Fruit fly (Drosophila melanogaster) whole organism, embryonic: ENCODE data around the gene CG18749.
A peak's percentile ranks its signal among the peaks of the same experiment; 100 is the strongest.

Experiments used
- BEAF-32 ChIP-seq: fragments of 200-800 bp; sonication (Bioruptor generic); optimal IDR thresholded peaks from 3 replicates; lab custom pipeline; 2017; ENCODE audit warnings: missing biosample characterization, missing genetic modification characterization, mild to moderate bottlenecking, moderate library complexity, missing genetic modification reagents
- CG10267 ChIP-seq: fragments of 200-800 bp; sonication (Bioruptor generic); optimal IDR thresholded peaks from 2 replicates; lab custom pipeline; 2018; ENCODE audit warnings: missing biosample characterization, mild to moderate bottlenecking, missing genetic modification characterization, moderate library complexity
- CG10462 ChIP-seq: fragments of 200-800 bp; sonication (Bioruptor generic); optimal IDR thresholded peaks from 2 replicates; lab custom pipeline; 2016; ENCODE audit warnings: missing biosample characterization, missing genetic modification characterization
- CG10565 ChIP-seq: fragments of 200-800 bp; sonication (Bioruptor generic); optimal IDR thresholded peaks from 3 replicates; lab custom pipeline; 2016; ENCODE audit warnings: missing biosample characterization, mild to moderate bottlenecking, missing genetic modification characterization
- CG10979 ChIP-seq: fragments of 200-800 bp; sonication (Bioruptor generic); optimal IDR thresholded peaks from 2 replicates; lab custom pipeline; 2018; ENCODE audit warnings: missing biosample characterization, mild to moderate bottlenecking, missing genetic modification characterization, moderate library complexity
- CG11093 ChIP-seq: fragments of 200-800 bp; sonication (Bioruptor generic); IDR thresholded peaks from 3 replicates; pipeline ENCODE4 v1.3.6; 2022; ENCODE audit warnings: missing biosample characterization, missing genetic modification characterization
- CG11247 ChIP-seq: fragments of 200-800 bp; sonication (Bioruptor generic); IDR thresholded peaks from 2 replicates; pipeline ENCODE4 v1.3.6; 2022; ENCODE audit warnings: missing biosample characterization, missing genetic modification characterization
- CG13296 ChIP-seq: fragments of 200-800 bp; sonication (Bioruptor generic); optimal IDR thresholded peaks from 3 replicates; lab custom pipeline; 2018; ENCODE audit warnings: missing biosample characterization, mild to moderate bottlenecking, missing genetic modification characterization
- CG14710 ChIP-seq: fragments of 200-800 bp; sonication (Bioruptor generic); optimal IDR thresholded peaks from 3 replicates; lab custom pipeline; 2019; ENCODE audit warnings: missing biosample characterization, mild to moderate bottlenecking, missing genetic modification characterization, moderate library complexity
- CG15011 ChIP-seq: fragments of 200-800 bp; sonication (Bioruptor generic); optimal IDR thresholded peaks from 3 replicates; lab custom pipeline; 2018; ENCODE audit warnings: missing biosample characterization, mild to moderate bottlenecking, missing genetic modification characterization
- CG15696 ChIP-seq: fragments of 200-800 bp; sonication (Bioruptor generic); optimal IDR thresholded peaks from 2 replicates; lab custom pipeline; 2019; ENCODE audit warnings: missing biosample characterization, mild to moderate bottlenecking, missing genetic modification characterization, moderate library complexity
- CG17802 ChIP-seq: fragments of 200-800 bp; sonication (Bioruptor generic); optimal IDR thresholded peaks from 2 replicates; lab custom pipeline; 2018; ENCODE audit warnings: missing biosample characterization, mild to moderate bottlenecking, missing genetic modification characterization, moderate library complexity
- CG17829 ChIP-seq: fragments of 200-800 bp; optimal IDR thresholded peaks from 2 replicates; lab custom pipeline; 2019; ENCODE audit warnings: missing biosample characterization, mild to moderate bottlenecking, missing genetic modification characterization, moderate library complexity
- CG1832 ChIP-seq: fragments of 200-800 bp; sonication (Bioruptor generic); optimal IDR thresholded peaks from 2 replicates; lab custom pipeline; 2017; ENCODE audit warnings: missing biosample characterization, mild to moderate bottlenecking, missing genetic modification characterization, inconsistent platforms
- CG2889 ChIP-seq: fragments of 200-800 bp; sonication (Bioruptor generic); IDR thresholded peaks from 3 replicates; pipeline ENCODE4 v1.3.6; 2022; ENCODE audit warnings: missing biosample characterization, missing genetic modification characterization
- CG31441 ChIP-seq: fragments of 200-800 bp; sonication (Bioruptor generic); IDR thresholded peaks from 2 replicates; pipeline ENCODE4 v1.3.6; 2022; ENCODE audit warnings: missing biosample characterization, missing genetic modification characterization
- CG4360 ChIP-seq: fragments of 200-800 bp; sonication (Bioruptor generic); IDR thresholded peaks from 2 replicates; pipeline ENCODE4 v1.3.6; 2022; ENCODE audit warnings: missing biosample characterization, missing genetic modification characterization
- CG6689 ChIP-seq: fragments of 200-800 bp; sonication (Bioruptor generic); IDR thresholded peaks from 2 replicates; pipeline ENCODE4 v1.3.6; 2022; ENCODE audit warnings: missing biosample characterization, missing genetic modification characterization
- CG7928 ChIP-seq: fragments of 200-800 bp; sonication (Bioruptor generic); optimal IDR thresholded peaks from 2 replicates; lab custom pipeline; 2017; ENCODE audit warnings: missing biosample characterization, mild to moderate bottlenecking, missing genetic modification characterization
- CG8924 ChIP-seq: fragments of 200-800 bp; optimal IDR thresholded peaks from 3 replicates; lab custom pipeline; 2019; ENCODE audit warnings: missing biosample characterization, mild to moderate bottlenecking, missing genetic modification characterization, moderate library complexity
- CG9609 ChIP-seq: fragments of 200-800 bp; sonication (Bioruptor generic); optimal IDR thresholded peaks from 3 replicates; lab custom pipeline; 2016; ENCODE audit warnings: missing biosample characterization, missing genetic modification characterization
- CG9727 ChIP-seq: fragments of 200-800 bp; sonication (Bioruptor generic); optimal IDR thresholded peaks from 3 replicates; lab custom pipeline; 2017; ENCODE audit warnings: missing biosample characterization, mild to moderate bottlenecking, missing genetic modification characterization
- D ChIP-seq, 2 experiments: fragments of 200-800 bp in 1 of 2; fragments of >200 bp in 1 of 2; sonication (Bioruptor generic) in 1 of 2; optimal IDR thresholded peaks; 2 replicates in 1 of 2; 3 replicates in 1 of 2; lab custom pipeline; 2017; ENCODE audit warnings: mild to moderate bottlenecking in 1 of 2, missing biosample characterization in 1 of 2, missing genetic modification characterization in 1 of 2, missing genetic modification reagents in 1 of 2
- D19A ChIP-seq: fragments of 200-800 bp; optimal IDR thresholded peaks from 3 replicates; lab custom pipeline; 2019; ENCODE audit warnings: missing biosample characterization, mild to moderate bottlenecking, missing genetic modification characterization, moderate library complexity
- Eip74EF ChIP-seq, 2 experiments: fragments of 200-800 bp in 1 of 2; fragments of >200 bp in 1 of 2; sonication (Bioruptor generic) in 1 of 2; optimal IDR thresholded peaks; 2 replicates each; lab custom pipeline; 2017 to 2019; ENCODE audit warnings: missing biosample characterization in 2 of 2, missing genetic modification characterization in 2 of 2, mild to moderate bottlenecking in 1 of 2, moderate library complexity in 1 of 2
- Jarid2 ChIP-seq: fragments of 200-800 bp; sonication (Bioruptor generic); optimal IDR thresholded peaks from 3 replicates; lab custom pipeline; 2017; ENCODE audit warnings: mild to moderate bottlenecking, missing biosample characterization, missing genetic modification reagents, missing genetic modification characterization
- Optix ChIP-seq: fragments of 200-800 bp; sonication (Bioruptor generic); IDR thresholded peaks from 3 replicates; pipeline ENCODE4 v1.3.6; 2022; ENCODE audit warnings: missing biosample characterization, missing genetic modification characterization
- ato ChIP-seq: fragments of 200-800 bp; sonication (Bioruptor generic); IDR thresholded peaks from 2 replicates; pipeline ENCODE4 v1.3.6; 2022; ENCODE audit warnings: missing biosample characterization, missing genetic modification characterization; ENCODE audit not compliant: partially characterized antibody
- chif ChIP-seq, 2 experiments: fragments of 200-800 bp; sonication (Bioruptor generic); optimal IDR thresholded peaks; 3 replicates each; lab custom pipeline; 2016; ENCODE audit warnings: missing biosample characterization in 2 of 2, missing genetic modification characterization in 2 of 2
- dmrt11E ChIP-seq: fragments of 200-800 bp; sonication (Bioruptor generic); optimal IDR thresholded peaks from 3 replicates; lab custom pipeline; 2018; ENCODE audit warnings: missing biosample characterization, mild to moderate bottlenecking, missing genetic modification characterization, moderate library complexity
- dpn ChIP-seq, 2 experiments: fragments of 200-800 bp; sonication (Bioruptor generic); optimal IDR thresholded peaks; 3 replicates each; lab custom pipeline; 2016; ENCODE audit warnings: missing biosample characterization in 2 of 2, missing genetic modification characterization in 2 of 2
- eyg ChIP-seq: fragments of 200-800 bp; sonication (Bioruptor generic); optimal IDR thresholded peaks from 3 replicates; lab custom pipeline; 2016; ENCODE audit warnings: missing biosample characterization, missing genetic modification characterization
- gt ChIP-seq: fragments of 200-800 bp; sonication (Bioruptor generic); IDR thresholded peaks from 2 replicates; pipeline ENCODE4 v1.3.6; 2022; ENCODE audit warnings: missing biosample characterization, missing genetic modification characterization
- kay ChIP-seq: fragments of 200-800 bp; sonication (Bioruptor generic); optimal IDR thresholded peaks from 2 replicates; lab custom pipeline; 2016; ENCODE audit warnings: missing biosample characterization, missing genetic modification characterization
- lola ChIP-seq, 3 experiments: fragments of >200 bp in 2 of 3; fragments of 200-800 bp in 1 of 3; sonication (Bioruptor generic) in 1 of 3; optimal IDR thresholded peaks; 2 replicates each; lab custom pipeline; 2017 to 2019; ENCODE audit warnings: missing biosample characterization in 3 of 3, missing genetic modification characterization in 3 of 3, mild to moderate bottlenecking in 1 of 3, moderate library complexity in 1 of 3
- nau ChIP-seq: fragments of 200-800 bp; sonication (Bioruptor generic); optimal IDR thresholded peaks from 3 replicates; lab custom pipeline; 2017; ENCODE audit warnings: missing biosample characterization, mild to moderate bottlenecking, missing genetic modification characterization, missing genetic modification reagents
- seq ChIP-seq: fragments of 200-800 bp; sonication (Bioruptor generic); IDR thresholded peaks from 2 replicates; pipeline ENCODE4 v1.3.6; 2022; ENCODE audit warnings: missing biosample characterization, missing genetic modification characterization
- tap ChIP-seq: fragments of 200-800 bp; optimal IDR thresholded peaks from 3 replicates; lab custom pipeline; 2019; ENCODE audit warnings: missing biosample characterization, mild to moderate bottlenecking, missing genetic modification characterization, moderate library complexity
- tll ChIP-seq, 2 experiments: fragments of 200-800 bp in 1 of 2; fragments of >200 bp in 1 of 2; sonication (Bioruptor generic) in 1 of 2; optimal IDR thresholded peaks; 2 replicates each; lab custom pipeline; 2017 to 2019; ENCODE audit warnings: missing biosample characterization in 2 of 2, missing genetic modification characterization in 2 of 2, mild to moderate bottlenecking in 1 of 2, moderate library complexity in 1 of 2
- trem ChIP-seq: fragments of 200-800 bp; optimal IDR thresholded peaks from 3 replicates; lab custom pipeline; 2019; ENCODE audit warnings: missing biosample characterization, mild to moderate bottlenecking, missing genetic modification characterization, moderate library complexity
- twi ChIP-seq: fragments of 200-800 bp; optimal IDR thresholded peaks from 2 replicates; lab custom pipeline; 2019; ENCODE audit warnings: missing biosample characterization, mild to moderate bottlenecking, missing genetic modification characterization, moderate library complexity
- wdn ChIP-seq: fragments of 200-800 bp; sonication (Bioruptor generic); IDR thresholded peaks from 2 replicates; pipeline ENCODE4 v1.3.6; 2022; ENCODE audit warnings: missing biosample characterization, missing genetic modification characterization
- zen ChIP-seq: fragments of 200-800 bp; sonication (Bioruptor generic); optimal IDR thresholded peaks from 3 replicates; lab custom pipeline; 2018; ENCODE audit warnings: missing biosample characterization, mild to moderate bottlenecking, missing genetic modification characterization, moderate library complexity
- zf30C ChIP-seq: fragments of 200-800 bp; sonication (Bioruptor generic); optimal IDR thresholded peaks from 3 replicates; lab custom pipeline; 2018; ENCODE audit warnings: missing biosample characterization, mild to moderate bottlenecking, missing genetic modification characterization

Gene CG18749

dm6 chr3R:8282727-8283126 is 38.9 kb downstream of the CG18749 start:
- TF ChIP-seq D19A (tag; lab: Kevin White, UChicago) (peak; percentile 23), CG31441 (GFP tag; lab: Robert Waterston, UW) (no peak)

- TF ChIP-seq zen (peak; percentile 39), CG2889 (GFP tag; lab: Robert Waterston, UW) (0 out of 3 replicates have a peak, but pooled peaks have one; percentile 15), CG15011 (no peak), CG10565 (GFP tag; lab: Kevin White, UChicago) (no peak), D (optimal IDR thresholded peaks at IDR 0.05; lab: Kevin White, UChicago) (peak; percentile 100), D (GFP tag; optimal IDR thresholded peaks at IDR 0.05; lab: Kevin White, UChicago) (no peak), tll (GFP tag; optimal IDR thresholded peaks at IDR 0.05; lab: Kevin White, UChicago) (peak in 1 of 2 experiments; percentile 75), twi (tag; lab: Kevin White, UChicago) (peak; percentile 18), BEAF-32 (GFP tag; lab: Kevin White, UChicago) (no peak), CG9609 (GFP tag; lab: Kevin White, UChicago) (no peak)
Observed at dm6 chr3R:8284234-8284633, 40.4 kb downstream of the CG18749 start.

dm6 chr3R:8285727-8286344 is 42.0 kb downstream of the CG18749 start:
- TF ChIP-seq twi (tag; lab: Kevin White, UChicago) (peak; percentile 83), CG10462 (GFP tag; lab: Kevin White, UChicago) (no peak), lola (GFP tag; optimal IDR thresholded peaks at IDR 0.05; lab: Kevin White, UChicago) (peak in 1 of 3 experiments; percentile 11), ato (GFP tag; lab: Robert Waterston, UW) (peak; percentile 42; the same call in 1 of the 2 replicates), trem (tag; lab: Kevin White, UChicago) (peak; percentile 9), CG10979 (tag; lab: Kevin White, UChicago) (peak; percentile 42), kay (GFP tag; lab: Kevin White, UChicago) (no peak), nau (GFP tag; lab: Kevin White, UChicago) (no peak), CG8924 (peak; percentile 9), CG1832 (GFP tag; lab: Kevin White, UChicago) (peak; percentile 41), CG4360 (GFP tag; lab: Robert Waterston, UW) (no peak), CG7928 (GFP tag; lab: Kevin White, UChicago) (no peak), D (optimal IDR thresholded peaks at IDR 0.05; lab: Kevin White, UChicago) (peak; percentile 71), D (GFP tag; optimal IDR thresholded peaks at IDR 0.05; lab: Kevin White, UChicago) (no peak), CG11093 (GFP tag; lab: Robert Waterston, UW) (no peak), tap (tag; lab: Kevin White, UChicago) (no peak), CG17829 (peak; percentile 12), CG15696 (peak; percentile 76), CG17802 (tag; lab: Kevin White, UChicago) (no peak), Eip74EF (GFP tag; optimal IDR thresholded peaks at IDR 0.05; lab: Kevin White, UChicago) (no peak), Optix (GFP tag; lab: Robert Waterston, UW) (0 out of 3 replicates have a peak, but pooled peaks have one; percentile 14), CG10267 (tag; lab: Kevin White, UChicago) (peak; percentile 36), chif (GFP tag; optimal IDR thresholded peaks at IDR 0.05; lab: Kevin White, UChicago) (no peak), BEAF-32 (GFP tag; lab: Kevin White, UChicago) (no peak), gt (GFP tag; lab: Robert Waterston, UW) (no peak), CG6689 (no peak), wdn (GFP tag; lab: Robert Waterston, UW) (no peak), zf30C (GFP tag; lab: Kevin White, UChicago) (peak; percentile 66), seq (GFP tag; lab: Robert Waterston, UW) (no peak), dmrt11E (peak; percentile 29), CG14710 (tag; lab: Kevin White, UChicago) (peak; percentile 28), eyg (GFP tag; lab: Kevin White, UChicago) (no peak), CG11247 (GFP tag; lab: Robert Waterston, UW) (no peak), CG9727 (GFP tag; lab: Kevin White, UChicago) (peak; percentile 54), dpn (GFP tag; optimal IDR thresholded peaks at IDR 0.05; lab: Kevin White, UChicago) (no peak), Jarid2 (no peak), CG13296 (GFP tag; lab: Kevin White, UChicago) (no peak)
